Fruit fly (Drosophila melanogaster) whole organism, embryonic: Measurements from ENCODE around the gene nod.
A peak's percentile ranks its signal among the peaks of the same experiment; 100 is the strongest.

ENCODE experiments used
- Atf3 ChIP-seq: fragments of 200-800 bp; sonication (Bioruptor generic); optimal IDR thresholded peaks from 3 replicates; lab custom pipeline; 2016; ENCODE audit warnings: missing biosample characterization, missing genetic modification characterization
- Atf6 ChIP-seq: fragments of 200-800 bp; sonication (Bioruptor generic); IDR thresholded peaks from 2 replicates; pipeline ENCODE4 v1.3.6; 2022; ENCODE audit warnings: missing biosample characterization, missing genetic modification characterization
- B-H2 ChIP-seq: fragments of 200-800 bp; sonication (Bioruptor generic); optimal IDR thresholded peaks from 2 replicates; lab custom pipeline; 2018; ENCODE audit warnings: missing biosample characterization, mild to moderate bottlenecking, missing genetic modification characterization
- CG10267 ChIP-seq: fragments of 200-800 bp; sonication (Bioruptor generic); optimal IDR thresholded peaks from 2 replicates; lab custom pipeline; 2018; ENCODE audit warnings: missing biosample characterization, mild to moderate bottlenecking, missing genetic modification characterization, moderate library complexity
- CG10959 ChIP-seq: fragments of 200-800 bp; sonication (Bioruptor generic); IDR thresholded peaks from 2 replicates; pipeline ENCODE4 v1.3.6; 2022; ENCODE audit warnings: missing biosample characterization, missing genetic modification characterization
- CG11085 ChIP-seq: fragments of 200-800 bp; sonication (Bioruptor generic); IDR thresholded peaks from 2 replicates; pipeline ENCODE4 v1.3.6; 2022; ENCODE audit warnings: missing biosample characterization, missing genetic modification characterization
- CG12104 ChIP-seq: fragments of 200-800 bp; sonication (Bioruptor generic); optimal IDR thresholded peaks from 3 replicates; lab custom pipeline; 2016; ENCODE audit warnings: missing biosample characterization, missing genetic modification characterization
- CG1602 ChIP-seq: fragments of 200-800 bp; sonication (Bioruptor generic); optimal IDR thresholded peaks from 3 replicates; lab custom pipeline; 2016; ENCODE audit warnings: missing biosample characterization, missing genetic modification characterization
- CG17612 ChIP-seq: fragments of 200-800 bp; sonication (Bioruptor generic); IDR thresholded peaks from 2 replicates; pipeline ENCODE4 v1.3.6; 2022; ENCODE audit warnings: missing biosample characterization, missing genetic modification characterization
- CG17829 ChIP-seq: fragments of 200-800 bp; optimal IDR thresholded peaks from 2 replicates; lab custom pipeline; 2019; ENCODE audit warnings: missing biosample characterization, mild to moderate bottlenecking, missing genetic modification characterization, moderate library complexity
- CG18262 ChIP-seq: fragments of 200-800 bp; optimal IDR thresholded peaks from 3 replicates; lab custom pipeline; 2019; ENCODE audit warnings: missing biosample characterization, mild to moderate bottlenecking, missing genetic modification characterization, moderate library complexity
- CG30403 ChIP-seq: fragments of 200-800 bp; sonication (Bioruptor generic); optimal IDR thresholded peaks from 3 replicates; lab custom pipeline; 2016; ENCODE audit warnings: missing biosample characterization, missing genetic modification characterization
- CG31224 ChIP-seq: fragments of 200-800 bp; sonication (Bioruptor generic); IDR thresholded peaks from 2 replicates; pipeline ENCODE4 v1.3.6; 2022; ENCODE audit warnings: missing biosample characterization, missing genetic modification characterization
- CG31365 ChIP-seq: fragments of 200-800 bp; sonication (Bioruptor generic); optimal IDR thresholded peaks from 2 replicates; lab custom pipeline; 2018; ENCODE audit warnings: missing biosample characterization, mild to moderate bottlenecking, missing genetic modification characterization
- CG3995 ChIP-seq: fragments of 200-800 bp; sonication (Bioruptor generic); optimal IDR thresholded peaks from 3 replicates; lab custom pipeline; 2016; ENCODE audit warnings: missing biosample characterization, missing genetic modification characterization
- CG4360 ChIP-seq: fragments of 200-800 bp; sonication (Bioruptor generic); IDR thresholded peaks from 2 replicates; pipeline ENCODE4 v1.3.6; 2022; ENCODE audit warnings: missing biosample characterization, missing genetic modification characterization
- CG4617 ChIP-seq: fragments of 200-800 bp; sonication (Bioruptor generic); optimal IDR thresholded peaks from 3 replicates; lab custom pipeline; 2016; ENCODE audit warnings: missing biosample characterization, missing genetic modification characterization, borderline replicate concordance
- CG4730 ChIP-seq: fragments of 200-800 bp; sonication (Bioruptor generic); IDR thresholded peaks from 2 replicates; pipeline ENCODE4 v1.3.6; 2022; ENCODE audit warnings: missing biosample characterization, missing genetic modification characterization
- CG8388 ChIP-seq: fragments of 200-800 bp; sonication (Bioruptor generic); optimal IDR thresholded peaks from 2 replicates; lab custom pipeline; 2019; ENCODE audit warnings: missing biosample characterization, mild to moderate bottlenecking, missing genetic modification characterization, moderate library complexity
- CG8478 ChIP-seq: fragments of >200 bp; optimal IDR thresholded peaks from 2 replicates; lab custom pipeline; 2018
- CG9215 ChIP-seq: fragments of 200-800 bp; sonication (Bioruptor generic); IDR thresholded peaks from 2 replicates; pipeline ENCODE4 v1.3.6; 2022; ENCODE audit warnings: missing biosample characterization, missing genetic modification characterization
- CG9437 ChIP-seq: fragments of 200-800 bp; sonication (Bioruptor generic); optimal IDR thresholded peaks from 2 replicates; lab custom pipeline; 2018; ENCODE audit warnings: missing biosample characterization, mild to moderate bottlenecking, missing genetic modification characterization
- CHES-1-like ChIP-seq: fragments of 200-800 bp; sonication (Bioruptor generic); optimal IDR thresholded peaks from 2 replicates; lab custom pipeline; 2016; ENCODE audit warnings: missing biosample characterization, missing genetic modification characterization
- Doc3 ChIP-seq: fragments of 200-800 bp; sonication (Bioruptor generic); IDR thresholded peaks from 3 replicates; pipeline ENCODE4 v1.3.6; 2022; ENCODE audit warnings: missing biosample characterization, missing genetic modification characterization; ENCODE audit not compliant: partially characterized antibody
- Dp ChIP-seq: fragments of 200-800 bp; sonication (Bioruptor generic); optimal IDR thresholded peaks from 2 replicates; lab custom pipeline; 2018; ENCODE audit warnings: missing biosample characterization, mild to moderate bottlenecking, missing genetic modification characterization, moderate library complexity
- ERR ChIP-seq: fragments of 200-800 bp; sonication (Bioruptor generic); optimal IDR thresholded peaks from 2 replicates; lab custom pipeline; 2016; ENCODE audit warnings: missing biosample characterization, missing genetic modification characterization
- HHEX ChIP-seq: fragments of 200-800 bp; sonication (Bioruptor generic); optimal IDR thresholded peaks from 3 replicates; lab custom pipeline; 2017; ENCODE audit warnings: missing biosample characterization, mild to moderate bottlenecking, missing genetic modification characterization, missing genetic modification reagents
- HmgZ ChIP-seq: fragments of 200-800 bp; sonication (Bioruptor generic); optimal IDR thresholded peaks from 2 replicates; lab custom pipeline; 2018; ENCODE audit warnings: missing biosample characterization, mild to moderate bottlenecking, missing genetic modification characterization
- MBD-R2 ChIP-seq: fragments of 200-800 bp; sonication (Bioruptor generic); IDR thresholded peaks from 2 replicates; pipeline ENCODE4 v1.3.6; 2022; ENCODE audit warnings: missing biosample characterization, missing genetic modification characterization
- Ssrp ChIP-seq: fragments of 200-800 bp; sonication (Bioruptor generic); optimal IDR thresholded peaks from 2 replicates; lab custom pipeline; 2018; ENCODE audit warnings: missing biosample characterization, mild to moderate bottlenecking, missing genetic modification characterization, moderate library complexity
- Vsx1 ChIP-seq: fragments of 200-800 bp; sonication (Bioruptor generic); optimal IDR thresholded peaks from 2 replicates; lab custom pipeline; 2017; ENCODE audit warnings: missing biosample characterization, mild to moderate bottlenecking, missing genetic modification characterization, missing genetic modification reagents
- ap ChIP-seq: fragments of 200-800 bp; sonication (Bioruptor generic); IDR thresholded peaks from 2 replicates; pipeline ENCODE4 v1.3.6; 2022; ENCODE audit warnings: missing biosample characterization, missing genetic modification characterization
- ase ChIP-seq: fragments of 200-800 bp; sonication (Bioruptor generic); IDR thresholded peaks from 3 replicates; pipeline ENCODE4 v1.3.6; 2022; ENCODE audit warnings: missing biosample characterization, missing genetic modification characterization
- cad ChIP-seq: fragments of >200 bp; optimal IDR thresholded peaks from 2 replicates; lab custom pipeline; 2017; ENCODE audit warnings: missing biosample characterization, missing genetic modification characterization
- chif ChIP-seq, 2 experiments: fragments of 200-800 bp; sonication (Bioruptor generic); optimal IDR thresholded peaks; 3 replicates each; lab custom pipeline; 2016; ENCODE audit warnings: missing biosample characterization in 2 of 2, missing genetic modification characterization in 2 of 2
- chn ChIP-seq: fragments of 200-800 bp; sonication (Bioruptor generic); optimal IDR thresholded peaks from 2 replicates; lab custom pipeline; 2016; ENCODE audit warnings: missing biosample characterization, missing genetic modification characterization
- dimm ChIP-seq: fragments of 200-800 bp; sonication (Bioruptor generic); IDR thresholded peaks from 2 replicates; pipeline ENCODE4 v1.3.6; 2022; ENCODE audit warnings: missing biosample characterization, missing genetic modification characterization
- en ChIP-seq: fragments of 200-800 bp; sonication (Bioruptor generic); optimal IDR thresholded peaks from 2 replicates; lab custom pipeline; 2016; ENCODE audit warnings: missing biosample characterization, missing genetic modification characterization
- gfzf ChIP-seq: fragments of 200-800 bp; sonication (Bioruptor generic); optimal IDR thresholded peaks from 2 replicates; lab custom pipeline; 2016; ENCODE audit warnings: missing biosample characterization, mild to moderate bottlenecking, missing genetic modification characterization, moderate library complexity
- kay ChIP-seq: fragments of 200-800 bp; sonication (Bioruptor generic); optimal IDR thresholded peaks from 2 replicates; lab custom pipeline; 2016; ENCODE audit warnings: missing biosample characterization, missing genetic modification characterization
- kni ChIP-seq: fragments of 200-800 bp; sonication (Bioruptor generic); optimal IDR thresholded peaks from 3 replicates; lab custom pipeline; 2017; ENCODE audit warnings: mild to moderate bottlenecking, missing biosample characterization, missing genetic modification reagents, missing genetic modification characterization
- knrl ChIP-seq: fragments of 200-800 bp; sonication (Bioruptor generic); IDR thresholded peaks from 3 replicates; pipeline ENCODE4 v1.3.6; 2022; ENCODE audit warnings: missing biosample characterization, missing genetic modification characterization; ENCODE audit not compliant: partially characterized antibody
- lmd ChIP-seq: fragments of 200-800 bp; sonication (Bioruptor generic); IDR thresholded peaks from 2 replicates; pipeline ENCODE4 v1.3.6; 2022; ENCODE audit warnings: missing biosample characterization, missing genetic modification characterization
- lola ChIP-seq, 3 experiments: fragments of >200 bp in 2 of 3; fragments of 200-800 bp in 1 of 3; sonication (Bioruptor generic) in 1 of 3; optimal IDR thresholded peaks; 2 replicates each; lab custom pipeline; 2017 to 2019; ENCODE audit warnings: missing biosample characterization in 3 of 3, missing genetic modification characterization in 3 of 3, mild to moderate bottlenecking in 1 of 3, moderate library complexity in 1 of 3
- mirr ChIP-seq: fragments of 200-800 bp; sonication (Bioruptor generic); optimal IDR thresholded peaks from 3 replicates; lab custom pipeline; 2018; ENCODE audit warnings: missing biosample characterization, mild to moderate bottlenecking, missing genetic modification characterization
- oc ChIP-seq: fragments of 200-800 bp; sonication (Bioruptor generic); optimal IDR thresholded peaks from 2 replicates; lab custom pipeline; 2018; ENCODE audit warnings: missing biosample characterization, mild to moderate bottlenecking, missing genetic modification characterization, moderate library complexity
- pfk ChIP-seq: fragments of 200-800 bp; sonication (Bioruptor generic); optimal IDR thresholded peaks from 2 replicates; lab custom pipeline; 2018; ENCODE audit warnings: missing biosample characterization, mild to moderate bottlenecking, missing genetic modification characterization, moderate library complexity
- pzg ChIP-seq: fragments of 200-800 bp; sonication (Bioruptor generic); optimal IDR thresholded peaks from 3 replicates; lab custom pipeline; 2018; ENCODE audit warnings: missing biosample characterization, mild to moderate bottlenecking, missing genetic modification characterization, moderate library complexity
- sqz ChIP-seq: fragments of 200-800 bp; sonication (Bioruptor generic); optimal IDR thresholded peaks from 3 replicates; lab custom pipeline; 2018; ENCODE audit warnings: missing biosample characterization, mild to moderate bottlenecking, missing genetic modification characterization
- tup ChIP-seq: fragments of 200-800 bp; sonication (Bioruptor generic); optimal IDR thresholded peaks from 2 replicates; lab custom pipeline; 2016; ENCODE audit warnings: missing biosample characterization, mild to moderate bottlenecking, missing genetic modification characterization, moderate library complexity

The nod gene

DNA sequence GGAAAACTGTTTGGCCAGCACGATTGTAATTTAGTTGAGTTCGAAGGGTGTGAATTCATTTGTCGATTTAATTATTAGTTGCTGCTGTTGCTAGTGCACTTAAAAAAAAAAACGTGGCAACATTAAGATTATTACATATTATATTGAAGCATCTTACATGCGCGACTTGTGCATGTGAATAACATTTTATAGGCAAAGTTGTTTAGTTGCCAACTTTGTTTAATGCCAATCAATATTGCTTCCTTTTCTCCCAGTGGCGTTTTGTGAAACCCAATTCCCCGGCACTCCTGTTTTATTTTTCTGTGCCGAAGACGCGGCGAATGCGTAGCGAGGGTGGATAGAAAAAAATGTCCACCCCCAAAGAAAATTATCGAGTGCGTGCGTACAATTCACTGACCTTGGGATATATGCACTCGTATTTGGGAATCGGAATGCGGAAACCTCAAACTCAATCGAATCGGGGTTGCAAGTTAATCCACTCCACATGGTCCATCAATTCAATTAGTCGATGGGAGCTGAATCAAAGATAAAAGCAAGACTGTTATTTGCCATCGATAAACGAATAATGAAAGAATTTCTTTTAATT lies 48.5 kb downstream of the nod start (continued):
- TF ChIP-seq CG4730 (GFP tag; lab: Robert Waterston, UW): 0 out of 2 replicates have a peak, but pooled peaks have one; percentile 45
- no peak for TF ChIP-seq CG11085 (GFP tag; lab: Robert Waterston, UW)
- peak in 1 of 2 experiments; percentile 62 for TF ChIP-seq chif (GFP tag; optimal IDR thresholded peaks at IDR 0.05; lab: Kevin White, UChicago)
- TF ChIP-seq dimm (GFP tag; lab: Robert Waterston, UW): no peak
- TF ChIP-seq HmgZ (tag; lab: Kevin White, UChicago): no peak
- peak; percentile 54 for TF ChIP-seq CG17829 (tag; lab: Kevin White, UChicago)
- TF ChIP-seq ase (GFP tag; lab: Robert Waterston, UW): 0 out of 3 replicates have a peak, but pooled peaks have one; percentile 37
- TF ChIP-seq Atf6 (GFP tag; lab: Robert Waterston, UW): peak; percentile 36; the same call in 1 of the 2 replicates
- no peak for TF ChIP-seq knrl
- peak; percentile 33 for TF ChIP-seq HHEX (GFP tag; lab: Kevin White, UChicago)
- peak; percentile 66 for TF ChIP-seq CG10267
- TF ChIP-seq B-H2 (GFP tag; lab: Kevin White, UChicago): no peak
- no peak for TF ChIP-seq pzg (GFP tag; lab: Kevin White, UChicago)
- no peak for TF ChIP-seq ERR (GFP tag; lab: Kevin White, UChicago)
- TF ChIP-seq mirr (GFP tag; lab: Kevin White, UChicago): no peak
- no peak for TF ChIP-seq CG9215 (GFP tag; lab: Robert Waterston, UW)
- peak; percentile 46 for TF ChIP-seq sqz (GFP tag; lab: Kevin White, UChicago)
- no peak for TF ChIP-seq CG9437 (GFP tag; lab: Kevin White, UChicago)
- no peak for TF ChIP-seq MBD-R2 (GFP tag; lab: Robert Waterston, UW)
- TF ChIP-seq CHES-1-like: no peak
- TF ChIP-seq lola (GFP tag; optimal IDR thresholded peaks at IDR 0.05; lab: Kevin White, UChicago): peak in 1 of 3 experiments; percentile 76
- TF ChIP-seq cad (GFP tag; lab: Kevin White, UChicago): no peak
- no peak for TF ChIP-seq Dp (GFP tag; lab: Kevin White, UChicago)
- TF ChIP-seq Vsx1 (GFP tag; lab: Kevin White, UChicago): no peak
- TF ChIP-seq lmd (GFP tag; lab: Robert Waterston, UW): peak; percentile 51; the same call in 1 of the 2 replicates
- TF ChIP-seq chn: peak; percentile 72
- peak; percentile 15 for TF ChIP-seq kni (GFP tag; lab: Kevin White, UChicago)
- no peak for TF ChIP-seq CG12104 (GFP tag; lab: Kevin White, UChicago)
- no peak for TF ChIP-seq pfk (GFP tag; lab: Kevin White, UChicago)
- no peak for TF ChIP-seq CG31224 (GFP tag; lab: Robert Waterston, UW)
- TF ChIP-seq CG17612 (GFP tag; lab: Robert Waterston, UW): no peak
- TF ChIP-seq CG8478 (lab: Kevin White, UChicago): no peak
- peak; percentile 48 for TF ChIP-seq kay (GFP tag; lab: Kevin White, UChicago)
- peak; percentile 64 for TF ChIP-seq CG8388
- peak; percentile 52 for TF ChIP-seq CG30403 (GFP tag; lab: Kevin White, UChicago)
- peak; percentile 64 for TF ChIP-seq CG18262 (tag; lab: Kevin White, UChicago)
- TF ChIP-seq CG4360 (GFP tag; lab: Robert Waterston, UW): peak; percentile 51; the same call in 1 of the 2 replicates
- TF ChIP-seq Ssrp (tag; lab: Kevin White, UChicago): peak; percentile 65
- TF ChIP-seq CG4617 (GFP tag; lab: Kevin White, UChicago): peak; percentile 1
- TF ChIP-seq CG3995 (GFP tag; lab: Kevin White, UChicago): no peak
- no peak for TF ChIP-seq gfzf (GFP tag; lab: Kevin White, UChicago)
- TF ChIP-seq CG10959: peak; percentile 80
- TF ChIP-seq Atf3 (GFP tag; lab: Kevin White, UChicago): peak; percentile 40
- TF ChIP-seq Doc3: no peak
- peak; percentile 27 for TF ChIP-seq tup (GFP tag; lab: Kevin White, UChicago)
- TF ChIP-seq CG1602 (GFP tag; lab: Kevin White, UChicago): peak; percentile 43
- peak; percentile 57 for TF ChIP-seq oc (tag; lab: Kevin White, UChicago)
- TF ChIP-seq CG31365 (tag; lab: Kevin White, UChicago): no peak
- TF ChIP-seq en (GFP tag; lab: Kevin White, UChicago): peak; percentile 11
- TF ChIP-seq ap (GFP tag; lab: Robert Waterston, UW): no peak
